Worm (Caenorhabditis elegans) whole organism, late embryonic: ENCODE data around the gene W04E12.9.

Experiments
- C08G9.2 ChIP-seq: sonication (generic microtip); optimal IDR thresholded peaks from 2 replicates; lab custom pipeline; 2016; ENCODE audit warnings: mild to moderate bottlenecking, missing genetic modification characterization, moderate library complexity, missing compliant biosample characterization
- ama-1 ChIP-seq: fragments of 150-350 bp; optimal IDR thresholded peaks from 2 replicates; lab custom pipeline; 2014
- ceh-18 ChIP-seq: sonication (generic microtip); optimal IDR thresholded peaks from 2 replicates; lab custom pipeline; 2016; ENCODE audit warnings: missing genetic modification characterization, missing compliant biosample characterization
- fax-1 ChIP-seq: sonication (generic microtip); optimal IDR thresholded peaks from 2 replicates; lab custom pipeline; 2016; ENCODE audit warnings: missing genotype, missing genetic modification characterization, missing compliant biosample characterization
- nhr-11 ChIP-seq: fragments of 150-350 bp; optimal IDR thresholded peaks from 2 replicates; lab custom pipeline; 2014; ENCODE audit warnings: missing biosample characterization, missing genetic modification characterization
- pqm-1 ChIP-seq: sonication (generic microtip); optimal IDR thresholded peaks from 2 replicates; lab custom pipeline; 2016; ENCODE audit warnings: missing genetic modification characterization, missing compliant biosample characterization
- sox-4 ChIP-seq: sonication (generic microtip); optimal IDR thresholded peaks from 2 replicates; lab custom pipeline; 2017; ENCODE audit warnings: mild to moderate bottlenecking, missing genetic modification characterization, inconsistent platforms, missing compliant biosample characterization

DNA sequence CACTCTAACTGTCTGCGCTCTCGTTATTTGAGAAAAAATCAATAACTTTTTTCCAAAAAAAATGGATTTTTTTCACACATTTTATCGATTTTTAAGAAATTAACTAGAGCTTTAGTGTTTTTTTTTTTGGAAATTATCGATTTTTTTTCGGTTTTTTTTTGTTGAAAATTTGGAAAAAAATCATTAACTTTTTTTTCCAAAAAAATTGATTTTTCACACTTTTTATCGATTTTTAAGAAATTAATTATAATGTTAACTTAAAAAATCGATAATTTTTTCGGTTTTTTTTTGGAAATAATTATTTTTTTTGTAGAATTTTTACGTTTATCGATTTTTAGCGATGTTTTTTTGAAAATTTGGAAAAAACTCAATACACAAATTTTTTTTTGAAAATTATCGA, 12.1 kb upstream of the W04E12.9 start:
- TF ChIP-seq fax-1 (tag; lab: Kevin White, UChicago): no peak
- no peak for TF ChIP-seq C08G9.2 (tag; lab: Kevin White, UChicago)
- no peak for TF ChIP-seq ceh-18
- TF ChIP-seq pqm-1 (tag; lab: Kevin White, UChicago): no peak
- TF ChIP-seq sox-4: no peak
- no peak for TF ChIP-seq ama-1
- no peak for TF ChIP-seq nhr-11 (tag; lab: Kevin White, UChicago)
